Worm (Caenorhabditis elegans) whole organism, L1 larva: Measurements from ENCODE around the gene basl-1.

Experiments
- aly-2 ChIP-seq: fragments of 150-350 bp; optimal IDR thresholded peaks from 2 replicates; lab custom pipeline; 2014; ENCODE audit warnings: missing biosample characterization, missing genetic modification characterization
- ceh-82 ChIP-seq, 3 experiments: fragments of 150-350 bp in 1 of 3; sonication (generic microtip) in 2 of 3; optimal IDR thresholded peaks; 2 replicates each; lab custom pipeline; 2014 to 2017; ENCODE audit warnings: missing biosample characterization in 3 of 3, missing genetic modification characterization in 3 of 3
- fkh-8 ChIP-seq: sonication (generic microtip); optimal IDR thresholded peaks from 2 replicates; lab custom pipeline; 2016; ENCODE audit warnings: mild to moderate bottlenecking, missing genetic modification characterization, missing compliant biosample characterization
- lin-14 ChIP-seq: fragments of 200-800 bp; sonication (Bioruptor generic); optimal IDR thresholded peaks from 2 replicates; lab custom pipeline; 2018; ENCODE audit warnings: mild to moderate bottlenecking, missing genetic modification characterization, moderate library complexity, missing compliant biosample characterization
- lsy-2 ChIP-seq, 2 experiments: fragments of 150-350 bp; optimal IDR thresholded peaks; 2 replicates each; lab custom pipeline; 2014; ENCODE audit warnings: missing biosample characterization in 2 of 2, missing genetic modification characterization in 2 of 2
- mep-1 ChIP-seq: fragments of 150-350 bp; optimal IDR thresholded peaks from 2 replicates; lab custom pipeline; 2014; ENCODE audit warnings: missing biosample characterization, missing genetic modification characterization
- zag-1 ChIP-seq: fragments of 150-350 bp; optimal IDR thresholded peaks from 2 replicates; lab custom pipeline; 2014; ENCODE audit warnings: missing biosample characterization, missing genetic modification characterization

ce11 chrIII:5621236-5621635, 6.5 kb downstream of the basl-1 start:
- TF ChIP-seq mep-1 (peak; percentile 24), zag-1 (tag; lab: Kevin White, UChicago) (no peak), lsy-2 (tag; optimal IDR thresholded peaks at IDR 0.05; lab: Kevin White, UChicago) (peak; percentile 55 to 64), fkh-8 (tag; lab: Kevin White, UChicago) (peak; percentile 90), aly-2 (tag; lab: Kevin White, UChicago) (no peak), ceh-82 (tag; optimal IDR thresholded peaks at IDR 0.05; lab: Kevin White, UChicago) (peak; percentile 49 to 75 (median 65)), lin-14 (peak; percentile 98)
